Fruit fly (Drosophila melanogaster): ENCODE data around the gene mth.

dm6 chr3L:294841-295408 lies 51.8 kb downstream of the mth start:
- no peak for TF ChIP-seq h (GFP tag; optimal IDR thresholded peaks at IDR 0.05)
- TF ChIP-seq CG32264 (GFP tag; optimal IDR thresholded peaks at IDR 0.05): no peak
- no peak for TF ChIP-seq dsf (GFP tag; optimal IDR thresholded peaks at IDR 0.05; ENCODE audit: borderline replicate concordance)
- TF ChIP-seq sv (GFP tag; optimal IDR thresholded peaks at IDR 0.05): no peak
- no peak for TF ChIP-seq rgr (GFP tag; optimal IDR thresholded peaks at IDR 0.05)
